Fruit fly (Drosophila melanogaster) whole organism, embryonic: ENCODE results near the gene CG42232.
A peak's percentile ranks its signal among the peaks of the same experiment; 100 is the strongest.

Experiments used
- Abd-B ChIP-seq: fragments of 200-800 bp; sonication (Bioruptor generic); optimal IDR thresholded peaks from 2 replicates; lab custom pipeline; 2018; ENCODE audit warnings: missing biosample characterization, mild to moderate bottlenecking, missing genetic modification characterization, moderate library complexity
- Adf1 ChIP-seq: fragments of 200-800 bp; sonication (Bioruptor generic); IDR thresholded peaks from 2 replicates; pipeline ENCODE4 v1.3.6; 2022; ENCODE audit warnings: missing biosample characterization, missing genetic modification characterization
- Atf-2 ChIP-seq: fragments of 200-800 bp; sonication (Bioruptor generic); optimal IDR thresholded peaks from 2 replicates; lab custom pipeline; 2016; ENCODE audit warnings: missing biosample characterization, missing genetic modification characterization
- Bdp1 ChIP-seq: fragments of 200-800 bp; sonication (Bioruptor generic); optimal IDR thresholded peaks from 3 replicates; lab custom pipeline; 2016; ENCODE audit warnings: missing biosample characterization, missing genetic modification characterization
- CG14667 ChIP-seq: fragments of 200-800 bp; sonication (Bioruptor generic); IDR thresholded peaks from 2 replicates; pipeline ENCODE4 v1.3.6; 2022; ENCODE audit warnings: missing biosample characterization, missing genetic modification characterization
- CG15601 ChIP-seq: fragments of 200-800 bp; sonication (Bioruptor generic); optimal IDR thresholded peaks from 3 replicates; lab custom pipeline; 2019; ENCODE audit warnings: missing biosample characterization, mild to moderate bottlenecking, missing genetic modification characterization, moderate library complexity
- CG18011 ChIP-seq: fragments of 200-800 bp; sonication (Bioruptor generic); optimal IDR thresholded peaks from 2 replicates; lab custom pipeline; 2017; ENCODE audit warnings: missing biosample characterization, missing genetic modification characterization, mild to moderate bottlenecking, moderate library complexity, missing genotype
- CG31441 ChIP-seq: fragments of 200-800 bp; sonication (Bioruptor generic); IDR thresholded peaks from 2 replicates; pipeline ENCODE4 v1.3.6; 2022; ENCODE audit warnings: missing biosample characterization, missing genetic modification characterization
- CG3281 ChIP-seq: fragments of 200-800 bp; sonication (Bioruptor generic); optimal IDR thresholded peaks from 3 replicates; lab custom pipeline; 2017; ENCODE audit warnings: missing biosample characterization, mild to moderate bottlenecking, missing genetic modification characterization
- CG5953 ChIP-seq: fragments of 200-800 bp; sonication (Bioruptor generic); IDR thresholded peaks from 2 replicates; pipeline ENCODE4 v1.3.6; 2022; ENCODE audit warnings: missing biosample characterization, missing genetic modification characterization
- CG9609 ChIP-seq: fragments of 200-800 bp; sonication (Bioruptor generic); optimal IDR thresholded peaks from 3 replicates; lab custom pipeline; 2016; ENCODE audit warnings: missing biosample characterization, missing genetic modification characterization
- CG9876 ChIP-seq: fragments of 200-800 bp; sonication (Bioruptor generic); optimal IDR thresholded peaks from 2 replicates; lab custom pipeline; 2016; ENCODE audit warnings: missing biosample characterization, missing genetic modification characterization
- D ChIP-seq, 2 experiments: fragments of 200-800 bp in 1 of 2; fragments of >200 bp in 1 of 2; sonication (Bioruptor generic) in 1 of 2; optimal IDR thresholded peaks; 2 replicates in 1 of 2; 3 replicates in 1 of 2; lab custom pipeline; 2017; ENCODE audit warnings: mild to moderate bottlenecking in 1 of 2, missing biosample characterization in 1 of 2, missing genetic modification characterization in 1 of 2, missing genetic modification reagents in 1 of 2
- Doc3 ChIP-seq: fragments of 200-800 bp; sonication (Bioruptor generic); IDR thresholded peaks from 3 replicates; pipeline ENCODE4 v1.3.6; 2022; ENCODE audit warnings: missing biosample characterization, missing genetic modification characterization; ENCODE audit not compliant: partially characterized antibody
- E2f1 ChIP-seq: fragments of 200-800 bp; sonication (Bioruptor generic); IDR thresholded peaks from 2 replicates; pipeline ENCODE4 v1.3.6; 2022; ENCODE audit warnings: missing biosample characterization, missing genetic modification characterization
- ERR ChIP-seq: fragments of 200-800 bp; sonication (Bioruptor generic); optimal IDR thresholded peaks from 2 replicates; lab custom pipeline; 2016; ENCODE audit warnings: missing biosample characterization, missing genetic modification characterization
- Fer2 ChIP-seq: fragments of 200-800 bp; sonication (Bioruptor generic); optimal IDR thresholded peaks from 2 replicates; lab custom pipeline; 2018; ENCODE audit warnings: missing biosample characterization, mild to moderate bottlenecking, missing genetic modification characterization, moderate library complexity
- Gug ChIP-seq: fragments of 200-800 bp; sonication (Bioruptor generic); IDR thresholded peaks from 4 replicates; pipeline ENCODE4 v1.3.6; 2022; ENCODE audit warnings: missing biosample characterization, missing genetic modification characterization
- Hr3 ChIP-seq: fragments of 200-800 bp; sonication (Bioruptor generic); optimal IDR thresholded peaks from 3 replicates; lab custom pipeline; 2016; ENCODE audit warnings: missing biosample characterization, missing genetic modification characterization
- MBD-R2 ChIP-seq: fragments of 200-800 bp; sonication (Bioruptor generic); IDR thresholded peaks from 2 replicates; pipeline ENCODE4 v1.3.6; 2022; ENCODE audit warnings: missing biosample characterization, missing genetic modification characterization
- MESR4 ChIP-seq: fragments of 200-800 bp; sonication (Bioruptor generic); optimal IDR thresholded peaks from 2 replicates; lab custom pipeline; 2018; ENCODE audit warnings: missing biosample characterization, mild to moderate bottlenecking, missing genetic modification characterization, moderate library complexity
- Pdp1 ChIP-seq, 2 experiments: fragments of 200-800 bp; sonication (Bioruptor generic); optimal IDR thresholded peaks; 3 replicates each; lab custom pipeline; 2016; ENCODE audit warnings: missing biosample characterization in 2 of 2, missing genetic modification characterization in 2 of 2, mild to moderate bottlenecking in 1 of 2, moderate library complexity in 1 of 2
- Poxn ChIP-seq: fragments of 200-800 bp; sonication (Bioruptor generic); IDR thresholded peaks from 2 replicates; pipeline ENCODE4 v1.3.6; 2022; ENCODE audit warnings: missing biosample characterization, missing genetic modification characterization
- Ptx1 ChIP-seq: fragments of 200-800 bp; sonication (Bioruptor generic); IDR thresholded peaks from 2 replicates; pipeline ENCODE4 v1.3.6; 2022; ENCODE audit warnings: missing biosample characterization, missing genetic modification characterization
- az2 ChIP-seq: fragments of 200-800 bp; sonication (Bioruptor generic); optimal IDR thresholded peaks from 3 replicates; lab custom pipeline; 2016; ENCODE audit warnings: missing biosample characterization, missing genetic modification characterization
- bab2 ChIP-seq: fragments of 200-800 bp; sonication (Bioruptor generic); optimal IDR thresholded peaks from 2 replicates; lab custom pipeline; 2016; ENCODE audit warnings: missing biosample characterization, missing genetic modification characterization
- crp ChIP-seq, 2 experiments: fragments of 200-800 bp; sonication (Bioruptor generic); optimal IDR thresholded peaks; 2 replicates in 1 of 2; 3 replicates in 1 of 2; lab custom pipeline; 2017; ENCODE audit warnings: missing biosample characterization in 2 of 2, missing genetic modification characterization in 2 of 2, mild to moderate bottlenecking in 1 of 2, moderate library complexity in 1 of 2
- danr ChIP-seq: fragments of 200-800 bp; sonication (Bioruptor generic); IDR thresholded peaks from 2 replicates; pipeline ENCODE4 v1.3.6; 2022; ENCODE audit warnings: missing biosample characterization, missing genetic modification characterization
- emc ChIP-seq: fragments of 200-800 bp; sonication (Bioruptor generic); optimal IDR thresholded peaks from 2 replicates; lab custom pipeline; 2016; ENCODE audit warnings: missing biosample characterization, missing genetic modification characterization
- fu2 ChIP-seq: fragments of 200-800 bp; sonication (Bioruptor generic); optimal IDR thresholded peaks from 2 replicates; lab custom pipeline; 2016; ENCODE audit warnings: missing biosample characterization, missing genetic modification characterization
- grau ChIP-seq: fragments of 200-800 bp; optimal IDR thresholded peaks from 3 replicates; lab custom pipeline; 2019; ENCODE audit warnings: missing biosample characterization, mild to moderate bottlenecking, missing genetic modification characterization, moderate library complexity
- gsb-n ChIP-seq: fragments of 200-800 bp; sonication (Bioruptor generic); optimal IDR thresholded peaks from 3 replicates; lab custom pipeline; 2018; ENCODE audit warnings: missing biosample characterization, mild to moderate bottlenecking, missing genetic modification characterization
- gt ChIP-seq: fragments of 200-800 bp; sonication (Bioruptor generic); IDR thresholded peaks from 2 replicates; pipeline ENCODE4 v1.3.6; 2022; ENCODE audit warnings: missing biosample characterization, missing genetic modification characterization
- h ChIP-seq: fragments of >200 bp; optimal IDR thresholded peaks from 2 replicates; lab custom pipeline; 2017
- jigr1 ChIP-seq: fragments of 200-800 bp; sonication (Bioruptor generic); IDR thresholded peaks from 3 replicates; pipeline ENCODE4 v1.3.6; 2022; ENCODE audit warnings: missing biosample characterization, missing genetic modification characterization
- onecut ChIP-seq: fragments of 200-800 bp; sonication (Bioruptor generic); IDR thresholded peaks from 2 replicates; pipeline ENCODE4 v1.3.6; 2022; ENCODE audit warnings: missing biosample characterization, missing genetic modification characterization
- pb ChIP-seq: fragments of 200-800 bp; sonication (Bioruptor generic); optimal IDR thresholded peaks from 3 replicates; lab custom pipeline; 2016; ENCODE audit warnings: missing biosample characterization, missing genetic modification characterization
- phol ChIP-seq: fragments of 200-800 bp; sonication (Bioruptor generic); optimal IDR thresholded peaks from 3 replicates; lab custom pipeline; 2018; ENCODE audit warnings: missing biosample characterization, mild to moderate bottlenecking, missing genetic modification characterization, moderate library complexity
- pzg ChIP-seq: fragments of 200-800 bp; sonication (Bioruptor generic); optimal IDR thresholded peaks from 3 replicates; lab custom pipeline; 2018; ENCODE audit warnings: missing biosample characterization, mild to moderate bottlenecking, missing genetic modification characterization, moderate library complexity
- sd ChIP-seq: fragments of 200-800 bp; sonication (Bioruptor generic); optimal IDR thresholded peaks from 3 replicates; lab custom pipeline; 2018; ENCODE audit warnings: missing biosample characterization, mild to moderate bottlenecking, missing genetic modification characterization, moderate library complexity
- ssp ChIP-seq: fragments of 200-800 bp; sonication (Bioruptor generic); IDR thresholded peaks from 2 replicates; pipeline ENCODE4 v1.3.6; 2022; ENCODE audit warnings: missing biosample characterization, missing genetic modification characterization
- tna ChIP-seq: fragments of 200-800 bp; sonication (Bioruptor generic); IDR thresholded peaks from 2 replicates; pipeline ENCODE4 v1.3.6; 2022; ENCODE audit warnings: missing biosample characterization, missing genetic modification characterization; ENCODE audit not compliant: partially characterized antibody
- twi ChIP-seq: fragments of 200-800 bp; optimal IDR thresholded peaks from 2 replicates; lab custom pipeline; 2019; ENCODE audit warnings: missing biosample characterization, mild to moderate bottlenecking, missing genetic modification characterization, moderate library complexity
- unc-4 ChIP-seq: fragments of 200-800 bp; sonication (Bioruptor generic); IDR thresholded peaks from 2 replicates; pipeline ENCODE4 v1.3.6; 2022; ENCODE audit warnings: missing biosample characterization, missing genetic modification characterization; ENCODE audit not compliant: partially characterized antibody
- vnd ChIP-seq: fragments of 200-800 bp; sonication (Bioruptor generic); IDR thresholded peaks from 3 replicates; pipeline ENCODE4 v1.3.6; 2022; ENCODE audit warnings: missing biosample characterization, missing genetic modification characterization; ENCODE audit not compliant: partially characterized antibody

Gene CG42232

DNA sequence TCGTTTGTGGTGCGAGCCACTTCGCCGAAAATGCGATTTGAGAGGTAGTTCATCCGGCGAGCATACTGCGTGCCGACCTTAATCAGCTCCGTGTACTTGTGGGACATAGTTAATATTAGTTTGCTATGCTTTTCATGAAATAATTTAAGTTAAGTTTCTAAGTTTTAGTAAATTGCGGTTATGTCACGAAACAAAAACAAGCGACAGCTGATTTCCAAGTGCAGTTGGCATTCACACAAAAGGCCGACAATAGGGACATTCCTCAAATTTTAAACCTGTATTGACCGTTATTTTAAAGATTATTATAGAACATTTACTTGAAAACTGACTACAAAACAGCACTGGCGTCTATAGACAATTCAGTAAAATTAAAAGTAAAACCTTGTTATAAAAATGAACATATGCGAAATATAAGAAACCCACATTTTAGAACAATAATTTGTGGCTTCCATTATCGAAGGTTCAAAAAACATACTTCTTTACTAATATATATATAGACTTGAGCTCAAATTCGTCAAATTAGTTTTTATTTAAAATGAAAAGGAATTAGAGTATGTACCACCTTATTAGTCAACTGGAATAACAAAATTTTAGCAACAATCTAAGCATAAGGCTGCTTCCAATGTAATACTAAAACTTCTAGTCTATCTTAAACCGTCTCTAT is 33.0 kb downstream of the CG42232 start, which contains the start of gene mRpS33 (continued):
- TF ChIP-seq MBD-R2 (GFP tag; lab: Robert Waterston, UW): peak; percentile 78
- peak in 1 of 2 experiments; percentile 88 for TF ChIP-seq Pdp1 (GFP tag; optimal IDR thresholded peaks at IDR 0.05; lab: Kevin White, UChicago)
- no peak for TF ChIP-seq Gug (GFP tag; lab: Robert Waterston, UW)
- TF ChIP-seq CG15601 (tag; lab: Kevin White, UChicago): no peak
- TF ChIP-seq Atf-2 (GFP tag; lab: Kevin White, UChicago): no peak
- TF ChIP-seq MESR4 (GFP tag; lab: Kevin White, UChicago): peak; percentile 24
- no peak for TF ChIP-seq CG9876 (GFP tag; lab: Kevin White, UChicago)
- TF ChIP-seq sd (tag; lab: Kevin White, UChicago): no peak
- no peak for TF ChIP-seq ERR (GFP tag; lab: Kevin White, UChicago)
- TF ChIP-seq onecut (GFP tag; lab: Robert Waterston, UW): peak; percentile 20; the same call in 1 of the 2 replicates

DNA sequence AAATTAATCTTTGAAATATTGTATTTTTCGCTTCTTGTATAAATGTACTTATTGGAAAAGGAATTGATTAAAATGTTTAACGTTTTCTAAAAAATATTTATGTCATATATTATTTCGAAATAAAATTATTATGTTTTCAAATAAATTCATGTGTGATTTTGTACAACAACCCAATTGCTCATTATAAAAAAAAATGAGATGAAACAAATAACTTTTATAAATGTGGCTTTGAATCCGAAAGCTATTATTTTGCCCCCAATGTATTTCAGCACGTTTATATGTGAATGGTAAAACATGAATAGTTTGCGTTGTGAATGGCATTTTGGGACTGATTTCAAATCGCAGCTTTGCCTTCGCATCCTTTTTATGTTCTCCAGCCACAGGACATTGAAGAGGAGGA is 34.9 kb downstream of the CG42232 start, which contains the start of gene CG14881:
Gene CG14881 (plus strand): TSS at position 301 of the 400 bp plus-strand sequence.
- TF ChIP-seq MBD-R2 (GFP tag; lab: Robert Waterston, UW): peak; percentile 52
- no peak for TF ChIP-seq az2 (GFP tag; lab: Kevin White, UChicago)
- TF ChIP-seq crp (GFP tag; optimal IDR thresholded peaks at IDR 0.05; lab: Kevin White, UChicago): peak in 1 of 2 experiments; percentile 40
- TF ChIP-seq pzg (GFP tag; lab: Kevin White, UChicago): peak; percentile 16

DNA sequence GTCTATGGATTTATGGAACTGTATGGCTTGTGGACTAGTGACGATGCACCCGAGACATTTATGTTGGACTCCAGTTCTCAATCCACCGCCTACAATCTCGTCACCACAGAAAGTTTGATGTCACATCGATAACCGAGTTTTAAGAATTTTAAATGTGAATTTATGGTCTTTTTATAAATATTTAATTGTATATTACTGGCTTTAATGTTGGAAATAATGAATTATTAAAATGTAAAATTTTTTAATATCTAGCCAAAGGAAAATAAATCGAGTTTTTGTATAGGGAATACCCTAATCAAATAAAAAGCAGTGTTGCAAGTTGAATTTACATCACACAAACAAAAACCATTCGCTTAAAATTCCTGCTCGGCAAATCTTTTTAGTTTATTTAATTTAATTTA is 36.8 kb downstream of the CG42232 start, which contains the start of gene Fntb:
Gene Fntb (plus strand): TSS at position 334 of the 401 bp plus-strand sequence.
- peak; percentile 64 for TF ChIP-seq CG3281
- no peak for TF ChIP-seq h (lab: Kevin White, UChicago)
- peak; percentile 74 for TF ChIP-seq Abd-B (GFP tag; lab: Kevin White, UChicago)
- TF ChIP-seq jigr1 (GFP tag; lab: Robert Waterston, UW): no peak
- no peak for TF ChIP-seq Adf1
- TF ChIP-seq E2f1 (GFP tag; lab: Robert Waterston, UW): peak; percentile 23; the same call in 1 of the 2 replicates
- TF ChIP-seq twi: peak; percentile 46
- TF ChIP-seq CG15601 (tag; lab: Kevin White, UChicago): peak; percentile 58
- no peak for TF ChIP-seq CG5953 (GFP tag; lab: Robert Waterston, UW)
- TF ChIP-seq CG31441 (GFP tag; lab: Robert Waterston, UW): peak; percentile 86
- TF ChIP-seq Doc3: 0 out of 3 replicates have a peak, but pooled peaks have one; percentile 24
- no peak for TF ChIP-seq D (optimal IDR thresholded peaks at IDR 0.05; lab: Kevin White, UChicago)
- TF ChIP-seq D (GFP tag; optimal IDR thresholded peaks at IDR 0.05; lab: Kevin White, UChicago): peak; percentile 57
- TF ChIP-seq emc (GFP tag; lab: Kevin White, UChicago): no peak
- TF ChIP-seq unc-4 (GFP tag; lab: Robert Waterston, UW): no peak
- peak; percentile 38; the same call in 1 of the 2 replicates for TF ChIP-seq CG14667
- TF ChIP-seq danr: peak; percentile 36; the same call in 1 of the 2 replicates
- no peak for TF ChIP-seq gsb-n (tag; lab: Kevin White, UChicago)
- TF ChIP-seq phol (tag; lab: Kevin White, UChicago): peak; percentile 83
- no peak for TF ChIP-seq fu2
- TF ChIP-seq pb (GFP tag; lab: Kevin White, UChicago): no peak
- peak; percentile 76 for TF ChIP-seq Hr3 (GFP tag; lab: Kevin White, UChicago)
- TF ChIP-seq tna (GFP tag; lab: Robert Waterston, UW): no peak
- TF ChIP-seq Ptx1 (GFP tag; lab: Robert Waterston, UW): peak; percentile 73
- TF ChIP-seq ssp (GFP tag; lab: Robert Waterston, UW): peak; percentile 44; the same call in 1 of the 2 replicates
- TF ChIP-seq Poxn (GFP tag; lab: Robert Waterston, UW): no peak
- TF ChIP-seq CG18011: peak; percentile 17
- TF ChIP-seq CG9609 (GFP tag; lab: Kevin White, UChicago): peak; percentile 5
- TF ChIP-seq Bdp1 (GFP tag; lab: Kevin White, UChicago): no peak
- peak; percentile 55 for TF ChIP-seq Fer2
- no peak for TF ChIP-seq vnd
- TF ChIP-seq gt: no peak
- TF ChIP-seq bab2: peak; percentile 10
- peak; percentile 79 for TF ChIP-seq grau (tag; lab: Kevin White, UChicago)
